Fruit fly (Drosophila melanogaster) whole organism, embryonic: ENCODE results near the gene tub.

Source experiments
- CG11695 ChIP-seq: fragments of 200-800 bp; sonication (Bioruptor generic); IDR thresholded peaks from 3 replicates; pipeline ENCODE4 v1.3.6; 2022; ENCODE audit warnings: missing biosample characterization, missing genetic modification characterization
- CG2202 ChIP-seq: fragments of 200-800 bp; sonication (Bioruptor generic); optimal IDR thresholded peaks from 2 replicates; lab custom pipeline; 2018; ENCODE audit warnings: missing biosample characterization, mild to moderate bottlenecking, missing genetic modification characterization
- CG7357 ChIP-seq: fragments of 200-800 bp; sonication (Bioruptor generic); IDR thresholded peaks from 3 replicates; pipeline ENCODE4 v1.3.6; 2022; ENCODE audit warnings: missing biosample characterization, missing genetic modification characterization
- GATAe ChIP-seq: fragments of 200-800 bp; sonication (Bioruptor generic); conservative IDR thresholded peaks from 2 replicates; pipeline ENCODE4 v1.3.6; 2022; ENCODE audit warnings: missing biosample characterization, missing genetic modification characterization
- NfI ChIP-seq: fragments of 200-800 bp; sonication (Bioruptor generic); optimal IDR thresholded peaks from 3 replicates; lab custom pipeline; 2018; ENCODE audit warnings: missing biosample characterization, mild to moderate bottlenecking, missing genetic modification characterization, moderate library complexity
- mam ChIP-seq: fragments of 200-800 bp; sonication (Bioruptor generic); optimal IDR thresholded peaks from 3 replicates; lab custom pipeline; 2016; ENCODE audit warnings: missing biosample characterization, missing genetic modification characterization

dm6 chr3R:4428585-4429464 lies 41.3 kb downstream of the tub start, which contains the start of gene srl:
- TF ChIP-seq CG2202 (tag; lab: Kevin White, UChicago) (no peak), CG11695 (GFP tag; lab: Robert Waterston, UW) (no peak), mam (GFP tag; lab: Kevin White, UChicago) (no peak), NfI (GFP tag; lab: Kevin White, UChicago) (no peak), CG7357 (no peak), GATAe (no peak)
